Fruit fly (Drosophila melanogaster) whole organism, embryonic: ENCODE results near the gene CG8814.

Experiments
- Asciz ChIP-seq: fragments of 200-800 bp; sonication (Bioruptor generic); optimal IDR thresholded peaks from 2 replicates; lab custom pipeline; 2017; ENCODE audit warnings: missing biosample characterization, mild to moderate bottlenecking, missing genetic modification characterization, missing genetic modification reagents
- C15 ChIP-seq: fragments of 200-800 bp; sonication (Bioruptor generic); IDR thresholded peaks from 3 replicates; pipeline ENCODE4 v1.3.6; 2022; ENCODE audit warnings: missing biosample characterization, missing genetic modification characterization
- CG12155 ChIP-seq: fragments of 200-800 bp; sonication (Bioruptor generic); optimal IDR thresholded peaks from 3 replicates; lab custom pipeline; 2016; ENCODE audit warnings: missing biosample characterization, missing genetic modification characterization
- CG12236 ChIP-seq: fragments of 200-800 bp; sonication (Bioruptor generic); optimal IDR thresholded peaks from 2 replicates; lab custom pipeline; 2016; ENCODE audit warnings: missing biosample characterization, missing genetic modification characterization
- CG1233 ChIP-seq: fragments of 200-800 bp; sonication (Bioruptor generic); optimal IDR thresholded peaks from 4 replicates; lab custom pipeline; 2018; ENCODE audit warnings: missing biosample characterization, mild to moderate bottlenecking, missing genetic modification characterization
- CG14965 ChIP-seq: fragments of 200-800 bp; sonication (Bioruptor generic); optimal IDR thresholded peaks from 2 replicates; lab custom pipeline; 2016; ENCODE audit warnings: missing biosample characterization, missing genetic modification characterization, borderline replicate concordance
- CG15073 ChIP-seq: fragments of 200-800 bp; sonication (Bioruptor generic); optimal IDR thresholded peaks from 2 replicates; lab custom pipeline; 2016; ENCODE audit warnings: missing biosample characterization, missing genetic modification characterization
- CG1647 ChIP-seq: fragments of 200-800 bp; sonication (Bioruptor generic); optimal IDR thresholded peaks from 3 replicates; lab custom pipeline; 2016; ENCODE audit warnings: missing biosample characterization, missing genetic modification characterization
- CG16815 ChIP-seq: fragments of 200-800 bp; sonication (Bioruptor generic); optimal IDR thresholded peaks from 3 replicates; lab custom pipeline; 2017; ENCODE audit warnings: missing biosample characterization, mild to moderate bottlenecking, missing genetic modification characterization
- CG18619 ChIP-seq: fragments of 200-800 bp; sonication (Bioruptor generic); optimal IDR thresholded peaks from 3 replicates; lab custom pipeline; 2017; ENCODE audit warnings: missing biosample characterization, mild to moderate bottlenecking, missing genetic modification characterization
- CG2202 ChIP-seq: fragments of 200-800 bp; sonication (Bioruptor generic); optimal IDR thresholded peaks from 2 replicates; lab custom pipeline; 2018; ENCODE audit warnings: missing biosample characterization, mild to moderate bottlenecking, missing genetic modification characterization
- CG4854 ChIP-seq: fragments of 200-800 bp; sonication (Bioruptor generic); optimal IDR thresholded peaks from 2 replicates; lab custom pipeline; 2016; ENCODE audit warnings: missing biosample characterization, missing genetic modification characterization, inconsistent platforms
- CG5953 ChIP-seq: fragments of 200-800 bp; sonication (Bioruptor generic); IDR thresholded peaks from 2 replicates; pipeline ENCODE4 v1.3.6; 2022; ENCODE audit warnings: missing biosample characterization, missing genetic modification characterization
- CG6272 ChIP-seq: fragments of 200-800 bp; sonication (Bioruptor generic); IDR thresholded peaks from 2 replicates; pipeline ENCODE4 v1.3.6; 2022; ENCODE audit warnings: missing biosample characterization, missing genetic modification characterization
- CG6854 ChIP-seq: fragments of 200-800 bp; sonication (Bioruptor generic); optimal IDR thresholded peaks from 3 replicates; lab custom pipeline; 2017; ENCODE audit warnings: missing biosample characterization, mild to moderate bottlenecking, missing genetic modification characterization
- CG8089 ChIP-seq: fragments of 200-800 bp; sonication (Bioruptor generic); optimal IDR thresholded peaks from 3 replicates; lab custom pipeline; 2016; ENCODE audit warnings: missing biosample characterization, missing genetic modification characterization
- CG8281 ChIP-seq: fragments of 200-800 bp; sonication (Bioruptor generic); optimal IDR thresholded peaks from 2 replicates; lab custom pipeline; 2018; ENCODE audit warnings: missing biosample characterization, mild to moderate bottlenecking, missing genetic modification characterization, moderate library complexity
- CG8290 ChIP-seq, 3 experiments: fragments of 200-800 bp; sonication (Bioruptor generic); optimal IDR thresholded peaks; 2 replicates each; lab custom pipeline; 2016 to 2019; ENCODE audit warnings: missing biosample characterization in 3 of 3, missing genetic modification characterization in 3 of 3, mild to moderate bottlenecking in 2 of 3, moderate library complexity in 1 of 3
- CG8388 ChIP-seq: fragments of 200-800 bp; sonication (Bioruptor generic); optimal IDR thresholded peaks from 2 replicates; lab custom pipeline; 2019; ENCODE audit warnings: missing biosample characterization, mild to moderate bottlenecking, missing genetic modification characterization, moderate library complexity
- CG8944 ChIP-seq: fragments of 200-800 bp; sonication (Bioruptor generic); optimal IDR thresholded peaks from 3 replicates; lab custom pipeline; 2016; ENCODE audit warnings: missing biosample characterization, missing genetic modification characterization
- D19A ChIP-seq: fragments of 200-800 bp; optimal IDR thresholded peaks from 3 replicates; lab custom pipeline; 2019; ENCODE audit warnings: missing biosample characterization, mild to moderate bottlenecking, missing genetic modification characterization, moderate library complexity
- Dek ChIP-seq: fragments of 200-800 bp; sonication (Bioruptor generic); optimal IDR thresholded peaks from 3 replicates; lab custom pipeline; 2019; ENCODE audit warnings: missing biosample characterization, mild to moderate bottlenecking, missing genetic modification characterization, moderate library complexity
- Dip3 ChIP-seq: fragments of 200-800 bp; sonication (Bioruptor generic); optimal IDR thresholded peaks from 3 replicates; lab custom pipeline; 2016; ENCODE audit warnings: missing biosample characterization, missing genetic modification characterization
- Ets97D ChIP-seq: fragments of 200-800 bp; sonication (Bioruptor generic); optimal IDR thresholded peaks from 3 replicates; lab custom pipeline; 2016; ENCODE audit warnings: missing biosample characterization, missing genetic modification characterization
- H2.0 ChIP-seq: fragments of 200-800 bp; sonication (Bioruptor generic); IDR thresholded peaks from 2 replicates; pipeline ENCODE4 v1.3.6; 2022; ENCODE audit warnings: missing biosample characterization, missing genetic modification characterization
- HmgZ ChIP-seq: fragments of 200-800 bp; sonication (Bioruptor generic); optimal IDR thresholded peaks from 2 replicates; lab custom pipeline; 2018; ENCODE audit warnings: missing biosample characterization, mild to moderate bottlenecking, missing genetic modification characterization
- Hr39 ChIP-seq: fragments of >200 bp; optimal IDR thresholded peaks from 2 replicates; lab custom pipeline; 2017
- PHDP ChIP-seq: fragments of 200-800 bp; sonication (Bioruptor generic); optimal IDR thresholded peaks from 3 replicates; lab custom pipeline; 2018; ENCODE audit warnings: missing biosample characterization, mild to moderate bottlenecking, missing genetic modification characterization, moderate library complexity
- Six4 ChIP-seq: fragments of 200-800 bp; sonication (Bioruptor generic); optimal IDR thresholded peaks from 2 replicates; lab custom pipeline; 2016; ENCODE audit warnings: missing biosample characterization, missing genetic modification characterization
- TFAM ChIP-seq: fragments of 200-800 bp; sonication (Bioruptor generic); optimal IDR thresholded peaks from 2 replicates; lab custom pipeline; 2017; ENCODE audit warnings: missing biosample characterization, missing genetic modification characterization, inconsistent platforms
- ash1 ChIP-seq: fragments of 200-800 bp; sonication (Bioruptor generic); optimal IDR thresholded peaks from 2 replicates; lab custom pipeline; 2018; ENCODE audit warnings: missing biosample characterization, mild to moderate bottlenecking, missing genetic modification characterization
- br ChIP-seq: fragments of >200 bp; optimal IDR thresholded peaks from 2 replicates; lab custom pipeline; 2017
- bsh ChIP-seq, 2 experiments: fragments of 200-800 bp; sonication (Bioruptor generic); optimal IDR thresholded peaks; 2 replicates each; lab custom pipeline; 2017 to 2018; ENCODE audit warnings: mild to moderate bottlenecking in 2 of 2, missing biosample characterization in 2 of 2, missing genetic modification characterization in 2 of 2, moderate library complexity in 1 of 2
- danr ChIP-seq: fragments of 200-800 bp; sonication (Bioruptor generic); IDR thresholded peaks from 2 replicates; pipeline ENCODE4 v1.3.6; 2022; ENCODE audit warnings: missing biosample characterization, missing genetic modification characterization
- esg ChIP-seq: fragments of 200-800 bp; sonication (Bioruptor generic); conservative IDR thresholded peaks from 2 replicates; pipeline ENCODE4 v1.3.6; 2022; ENCODE audit warnings: missing biosample characterization, missing genetic modification characterization
- exex ChIP-seq: fragments of 200-800 bp; sonication (Bioruptor generic); optimal IDR thresholded peaks from 4 replicates; lab custom pipeline; 2018; ENCODE audit warnings: missing biosample characterization, mild to moderate bottlenecking, missing genetic modification characterization, moderate library complexity
- fu2 ChIP-seq: fragments of 200-800 bp; sonication (Bioruptor generic); optimal IDR thresholded peaks from 2 replicates; lab custom pipeline; 2016; ENCODE audit warnings: missing biosample characterization, missing genetic modification characterization
- gce ChIP-seq: fragments of 200-800 bp; sonication (Bioruptor generic); IDR thresholded peaks from 3 replicates; pipeline ENCODE4 v1.3.6; 2022; ENCODE audit warnings: missing biosample characterization, missing genetic modification characterization
- grn ChIP-seq: fragments of 200-800 bp; sonication (Bioruptor generic); optimal IDR thresholded peaks from 3 replicates; lab custom pipeline; 2017; ENCODE audit warnings: missing biosample characterization, missing genetic modification characterization
- hbn ChIP-seq: fragments of 200-800 bp; sonication (Bioruptor generic); IDR thresholded peaks from 2 replicates; pipeline ENCODE4 v1.3.6; 2022; ENCODE audit warnings: missing biosample characterization, missing genetic modification characterization; ENCODE audit not compliant: partially characterized antibody
- her ChIP-seq: fragments of 200-800 bp; sonication (Bioruptor generic); optimal IDR thresholded peaks from 2 replicates; lab custom pipeline; 2016; ENCODE audit warnings: missing biosample characterization, missing genetic modification characterization
- jing ChIP-seq: fragments of 200-800 bp; sonication (Bioruptor generic); optimal IDR thresholded peaks from 2 replicates; lab custom pipeline; 2018; ENCODE audit warnings: missing biosample characterization, mild to moderate bottlenecking, missing genetic modification characterization
- kni ChIP-seq: fragments of 200-800 bp; sonication (Bioruptor generic); optimal IDR thresholded peaks from 3 replicates; lab custom pipeline; 2017; ENCODE audit warnings: mild to moderate bottlenecking, missing biosample characterization, missing genetic modification reagents, missing genetic modification characterization
- knrl ChIP-seq: fragments of 200-800 bp; sonication (Bioruptor generic); IDR thresholded peaks from 3 replicates; pipeline ENCODE4 v1.3.6; 2022; ENCODE audit warnings: missing biosample characterization, missing genetic modification characterization; ENCODE audit not compliant: partially characterized antibody
- peb ChIP-seq: fragments of 200-800 bp; sonication (Bioruptor generic); IDR thresholded peaks from 2 replicates; pipeline ENCODE4 v1.3.6; 2022; ENCODE audit warnings: missing biosample characterization, missing genetic modification characterization
- sens-2 ChIP-seq: fragments of 200-800 bp; sonication (Bioruptor generic); IDR thresholded peaks from 2 replicates; pipeline ENCODE4 v1.3.6; 2022; ENCODE audit warnings: missing biosample characterization, missing genetic modification characterization
- slp2 ChIP-seq: fragments of 200-800 bp; sonication (Bioruptor generic); optimal IDR thresholded peaks from 2 replicates; lab custom pipeline; 2016; ENCODE audit warnings: missing biosample characterization, missing genetic modification characterization
- tx ChIP-seq: fragments of 200-800 bp; sonication (Bioruptor generic); optimal IDR thresholded peaks from 2 replicates; lab custom pipeline; 2016; ENCODE audit warnings: missing biosample characterization, missing genetic modification characterization
- vnd ChIP-seq: fragments of 200-800 bp; sonication (Bioruptor generic); IDR thresholded peaks from 3 replicates; pipeline ENCODE4 v1.3.6; 2022; ENCODE audit warnings: missing biosample characterization, missing genetic modification characterization; ENCODE audit not compliant: partially characterized antibody
- vvl ChIP-seq: fragments of 200-800 bp; sonication (Bioruptor generic); IDR thresholded peaks from 2 replicates; pipeline ENCODE4 v1.3.6; 2022; ENCODE audit warnings: missing biosample characterization, missing genetic modification characterization

The CG8814 gene

dm6 chr2L:2874542-2875194 is at the start of gene CG8814 (continued):
- TF ChIP-seq CG1233 (GFP tag; lab: Kevin White, UChicago) (peak; percentile 43), CG14965 (GFP tag; lab: Kevin White, UChicago) (no peak), CG18619 (peak; percentile 57), CG12155 (peak; percentile 75), CG1647 (GFP tag; lab: Kevin White, UChicago) (peak; percentile 48), vnd (peak; percentile 76), C15 (GFP tag; lab: Robert Waterston, UW) (0 out of 3 replicates have a peak, but pooled peaks have one; percentile 29), Dek (tag; lab: Kevin White, UChicago) (peak; percentile 75), Six4 (GFP tag; lab: Kevin White, UChicago) (peak; percentile 36), D19A (tag; lab: Kevin White, UChicago) (peak; percentile 75), CG8089 (no peak), slp2 (GFP tag; lab: Kevin White, UChicago) (no peak), CG16815 (GFP tag; lab: Kevin White, UChicago) (peak; percentile 61), vvl (GFP tag; lab: Robert Waterston, UW) (peak; percentile 43; the same call in 1 of the 2 replicates), TFAM (no peak), fu2 (GFP tag; lab: Kevin White, UChicago) (no peak), danr (GFP tag; lab: Robert Waterston, UW) (no peak), CG15073 (GFP tag; lab: Kevin White, UChicago) (no peak), CG4854 (no peak), CG8290 (GFP tag; optimal IDR thresholded peaks at IDR 0.05; lab: Kevin White, UChicago) (peak; percentile 77), CG8290 (tag; optimal IDR thresholded peaks at IDR 0.05; lab: Kevin White, UChicago) (peak in 1 of 2 experiments; percentile 71), sens-2 (GFP tag; lab: Robert Waterston, UW) (no peak), Hr39 (lab: Kevin White, UChicago) (no peak), CG2202 (no peak), tx (GFP tag; lab: Kevin White, UChicago) (no peak), kni (GFP tag; lab: Kevin White, UChicago) (peak; percentile 33), gce (GFP tag; lab: Robert Waterston, UW) (no peak), exex (tag; lab: Kevin White, UChicago) (peak; percentile 21), hbn (GFP tag; lab: Robert Waterston, UW) (peak; percentile 62), Ets97D (GFP tag; lab: Kevin White, UChicago) (peak; percentile 49), her (GFP tag; lab: Kevin White, UChicago) (peak; percentile 21), CG12236 (GFP tag; lab: Kevin White, UChicago) (no peak), CG8281 (tag; lab: Kevin White, UChicago) (no peak), br (lab: Kevin White, UChicago) (no peak), jing (GFP tag; lab: Kevin White, UChicago) (no peak), CG8388 (GFP tag; lab: Kevin White, UChicago) (peak; percentile 46), Dip3 (GFP tag; lab: Kevin White, UChicago) (peak; percentile 29), peb (no peak), CG5953 (no peak), knrl (GFP tag; lab: Robert Waterston, UW) (peak; percentile 89), H2.0 (GFP tag; lab: Robert Waterston, UW) (peak; percentile 35; the same call in 1 of the 2 replicates), Asciz (GFP tag; lab: Kevin White, UChicago) (no peak), PHDP (tag; lab: Kevin White, UChicago) (no peak), bsh (GFP tag; optimal IDR thresholded peaks at IDR 0.05; lab: Kevin White, UChicago) (peak; percentile 26 to 83), HmgZ (tag; lab: Kevin White, UChicago) (no peak), esg (peak; percentile 62), CG8944 (peak; percentile 34), CG6272 (GFP tag; lab: Robert Waterston, UW) (peak; percentile 75), grn (GFP tag; lab: Kevin White, UChicago) (peak; percentile 11), CG6854 (GFP tag; lab: Kevin White, UChicago) (no peak), ash1 (GFP tag; lab: Kevin White, UChicago) (no peak)
